Fruit fly (Drosophila melanogaster) whole organism, prepupa: ENCODE measurements around the gene ND-MNLL.

Experiments
- CG10631 ChIP-seq: fragments of 200-800 bp; sonication (Bioruptor generic); optimal IDR thresholded peaks from 2 replicates; lab custom pipeline; 2016; ENCODE audit warnings: missing biosample characterization, missing genetic modification characterization
- CG10669 ChIP-seq: fragments of 200-800 bp; sonication (Bioruptor generic); optimal IDR thresholded peaks from 3 replicates; lab custom pipeline; 2018; ENCODE audit warnings: missing biosample characterization, mild to moderate bottlenecking, missing genetic modification characterization, moderate library complexity
- CG11762 ChIP-seq: fragments of 200-800 bp; sonication (Bioruptor generic); optimal IDR thresholded peaks from 3 replicates; lab custom pipeline; 2016; ENCODE audit warnings: missing biosample characterization, missing genetic modification characterization; ENCODE audit not compliant: insufficient read depth
- CG31627 ChIP-seq: fragments of 200-800 bp; sonication (Bioruptor generic); optimal IDR thresholded peaks from 3 replicates; lab custom pipeline; 2016; ENCODE audit warnings: missing biosample characterization, missing genetic modification characterization
- CG6792 ChIP-seq: fragments of 200-800 bp; sonication (Bioruptor generic); optimal IDR thresholded peaks from 3 replicates; lab custom pipeline; 2016; ENCODE audit warnings: missing biosample characterization, missing genetic modification characterization
- Eip78C ChIP-seq: fragments of 200-800 bp; sonication (Bioruptor generic); peaks from one replicate; lab custom pipeline; 2016; ENCODE audit warnings: missing biosample characterization, missing genetic modification characterization
- Ets96B ChIP-seq: fragments of 200-800 bp; optimal IDR thresholded peaks from 2 replicates; lab custom pipeline; 2019; ENCODE audit warnings: missing biosample characterization, mild to moderate bottlenecking, missing genetic modification characterization, moderate library complexity
- Hr4 ChIP-seq: fragments of 200-800 bp; sonication (Bioruptor generic); optimal IDR thresholded peaks from 3 replicates; lab custom pipeline; 2016; ENCODE audit warnings: missing biosample characterization, missing genetic modification characterization
- Sox102F ChIP-seq: fragments of 200-800 bp; sonication (Bioruptor generic); optimal IDR thresholded peaks from 2 replicates; lab custom pipeline; 2016; ENCODE audit warnings: missing biosample characterization, mild to moderate bottlenecking, missing genetic modification characterization
- Sox14 ChIP-seq: fragments of 200-800 bp; sonication (Bioruptor generic); optimal IDR thresholded peaks from 3 replicates; lab custom pipeline; 2016; ENCODE audit warnings: missing biosample characterization, missing genetic modification characterization
- achi ChIP-seq: fragments of 200-800 bp; sonication (Bioruptor generic); optimal IDR thresholded peaks from 3 replicates; lab custom pipeline; 2016; ENCODE audit warnings: missing biosample characterization, missing genetic modification characterization
- cyc ChIP-seq: fragments of 200-800 bp; sonication (Bioruptor generic); optimal IDR thresholded peaks from 3 replicates; lab custom pipeline; 2016; ENCODE audit warnings: missing biosample characterization, missing genetic modification characterization
- pdm3 ChIP-seq: fragments of 200-800 bp; sonication (Bioruptor generic); optimal IDR thresholded peaks from 3 replicates; lab custom pipeline; 2016; ENCODE audit warnings: missing biosample characterization, missing genetic modification characterization
- spab ChIP-seq: fragments of 200-800 bp; sonication (Bioruptor generic); optimal IDR thresholded peaks from 2 replicates; lab custom pipeline; 2017; ENCODE audit warnings: missing biosample characterization, mild to moderate bottlenecking, missing genetic modification characterization, missing genetic modification reagents
- ss ChIP-seq, 2 experiments: fragments of 200-800 bp; sonication (Bioruptor generic); optimal IDR thresholded peaks; 2 replicates in 1 of 2; 3 replicates in 1 of 2; lab custom pipeline; 2017 to 2018; ENCODE audit warnings: mild to moderate bottlenecking in 2 of 2, missing biosample characterization in 2 of 2, missing genetic modification characterization in 2 of 2, moderate library complexity in 1 of 2
- svp ChIP-seq: fragments of 200-800 bp; sonication (Bioruptor generic); peaks from one replicate; lab custom pipeline; 2016; ENCODE audit warnings: missing biosample characterization, missing genetic modification characterization

ND-MNLL gene

DNA sequence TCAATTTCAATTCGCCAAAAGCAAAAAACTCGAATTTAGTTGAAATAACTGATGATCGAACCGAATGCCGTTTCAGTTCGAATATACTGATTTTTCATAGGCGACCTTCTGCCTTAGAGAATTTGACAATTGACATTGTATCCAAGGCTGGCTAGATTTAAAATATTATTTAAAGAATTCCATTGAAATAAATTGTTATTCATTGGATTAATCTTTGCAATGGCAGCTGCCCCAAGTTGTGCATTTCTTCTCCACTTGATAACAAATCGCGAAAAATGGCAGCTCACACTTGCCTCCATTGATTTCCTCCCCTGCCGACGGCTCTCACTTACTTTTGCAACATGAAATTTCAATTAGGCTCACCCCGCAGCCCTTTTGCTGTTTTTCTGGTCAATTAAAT lies 39.5 kb downstream of the ND-MNLL start, which contains the start of gene CG10920:
CG10920 (minus strand) TSS at position 101 of the 400 bp plus-strand sequence.
- TF ChIP-seq svp (GFP tag; lab: Kevin White, UChicago) (no peak), Sox14 (no peak), pdm3 (no peak), spab (GFP tag; lab: Kevin White, UChicago) (no peak), Sox102F (no peak), CG10631 (GFP tag; lab: Kevin White, UChicago) (no peak), Hr4 (no peak), CG31627 (GFP tag; lab: Kevin White, UChicago) (no peak), Eip78C (GFP tag; lab: Kevin White, UChicago) (no peak), ss (GFP tag; optimal IDR thresholded peaks at IDR 0.05; lab: Kevin White, UChicago) (no peak), CG6792 (no peak), CG11762 (GFP tag; lab: Kevin White, UChicago) (no peak), achi (GFP tag; lab: Kevin White, UChicago) (no peak), CG10669 (GFP tag; lab: Kevin White, UChicago) (no peak), cyc (GFP tag; lab: Kevin White, UChicago) (no peak), Ets96B (no peak)
